In the genomic region with DNA sequence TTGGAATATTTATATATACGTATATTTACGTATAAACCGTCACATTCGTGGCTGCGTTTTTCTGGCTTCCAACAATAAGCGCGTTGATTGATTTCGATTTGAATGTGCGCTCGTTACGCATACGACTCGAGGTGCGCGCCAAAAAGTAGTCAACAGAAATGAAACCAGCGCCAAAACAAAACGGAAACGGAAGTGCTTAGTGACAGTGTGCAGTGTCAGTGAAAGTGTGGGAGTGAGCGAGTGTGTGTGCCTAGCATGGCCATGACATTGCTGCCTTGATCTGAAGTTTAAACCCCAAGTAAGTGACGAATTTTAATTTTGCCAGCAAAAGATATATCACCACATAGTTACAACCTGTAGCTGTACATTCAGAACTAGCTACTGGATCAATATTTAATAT, we compare ENCODE assay signal across 1 fruit fly cellular context.
TF ChIP-seq lines count a peak whose summit lies in the region.

A gene (plus strand): TSS at position 192 of the 400 bp plus-strand sequence.

TF ChIP-seq in whole organism, embryonic, 481 proteins besides CTCF, POLR2A, EP300 and RAD21 (continued from another document and continues in another):
- TF ChIP-seq CG6765 (GFP tag; optimal IDR thresholded peaks at IDR 0.05; lab: Kevin White, UChicago): peak; percentile 33
- no peak for TF ChIP-seq jumu (GFP tag; optimal IDR thresholded peaks at IDR 0.05; lab: Kevin White, UChicago)
- no peak for TF ChIP-seq abd-A (tag; optimal IDR thresholded peaks at IDR 0.05; lab: Kevin White, UChicago)
- peak; percentile 27; the same call in 1 of the 3 replicates for TF ChIP-seq dysf (GFP tag; IDR thresholded peaks at IDR 0.05; lab: Robert Waterston, UW)
- no peak for TF ChIP-seq luna (GFP tag; optimal IDR thresholded peaks at IDR 0.05; lab: Kevin White, UChicago)
- TF ChIP-seq CG12391 (tag; optimal IDR thresholded peaks at IDR 0.05; lab: Kevin White, UChicago): peak; percentile 54
- TF ChIP-seq CG5245 (GFP tag; optimal IDR thresholded peaks at IDR 0.05; lab: Kevin White, UChicago): no peak
- TF ChIP-seq tna (GFP tag; IDR thresholded peaks at IDR 0.05; lab: Robert Waterston, UW; ENCODE audit: partially characterized antibody): no peak
- TF ChIP-seq chn (GFP tag; optimal IDR thresholded peaks at IDR 0.05; lab: Kevin White, UChicago): no peak
- TF ChIP-seq CG15011 (GFP tag; optimal IDR thresholded peaks at IDR 0.05; lab: Kevin White, UChicago): peak; percentile 62
- TF ChIP-seq scrt (GFP tag; optimal IDR thresholded peaks at IDR 0.05; lab: Kevin White, UChicago): no peak
- no peak for TF ChIP-seq CG4820 (GFP tag; optimal IDR thresholded peaks at IDR 0.05; lab: Kevin White, UChicago)
- TF ChIP-seq Sry-δ (GFP tag; optimal IDR thresholded peaks at IDR 0.05; lab: Kevin White, UChicago): no peak
- peak; percentile 35 for TF ChIP-seq dmrt11E (tag; optimal IDR thresholded peaks at IDR 0.05; lab: Kevin White, UChicago)
- TF ChIP-seq gce (GFP tag; IDR thresholded peaks at IDR 0.05; lab: Robert Waterston, UW): no peak
- peak; percentile 58 for TF ChIP-seq Mes4 (GFP tag; optimal IDR thresholded peaks at IDR 0.05; lab: Kevin White, UChicago)
- no peak for TF ChIP-seq CG2120 (GFP tag; optimal IDR thresholded peaks at IDR 0.05; lab: Kevin White, UChicago)
- no peak for TF ChIP-seq oc (tag; optimal IDR thresholded peaks at IDR 0.05; lab: Kevin White, UChicago)
- no peak for TF ChIP-seq sob (GFP tag; IDR thresholded peaks at IDR 0.05; lab: Robert Waterston, UW)
- TF ChIP-seq chm (GFP tag; IDR thresholded peaks at IDR 0.05; lab: Robert Waterston, UW): peak; percentile 56; the same call in 1 of the 2 replicates
- no peak for TF ChIP-seq bowl (GFP tag; IDR thresholded peaks at IDR 0.05; lab: Robert Waterston, UW)
- TF ChIP-seq Deaf1 (tag; optimal IDR thresholded peaks at IDR 0.05; lab: Kevin White, UChicago): no peak
- no peak for TF ChIP-seq kni (GFP tag; optimal IDR thresholded peaks at IDR 0.05; lab: Kevin White, UChicago)
- no peak for TF ChIP-seq gem (tag; optimal IDR thresholded peaks at IDR 0.05; lab: Kevin White, UChicago)
- TF ChIP-seq seq (GFP tag; IDR thresholded peaks at IDR 0.05; lab: Robert Waterston, UW): peak; percentile 36; the same call in 1 of the 2 replicates
- TF ChIP-seq Sin3A (optimal IDR thresholded peaks at IDR 0.05; lab: Kevin White, UChicago): no peak
- no peak for TF ChIP-seq crol (GFP tag; IDR thresholded peaks at IDR 0.05; lab: Robert Waterston, UW)
- TF ChIP-seq CG1233 (GFP tag; optimal IDR thresholded peaks at IDR 0.05; lab: Kevin White, UChicago): peak; percentile 69
- no peak for TF ChIP-seq Doc2 (GFP tag; IDR thresholded peaks at IDR 0.05; lab: Robert Waterston, UW)
- no peak for TF ChIP-seq CG14860 (GFP tag; IDR thresholded peaks at IDR 0.05; lab: Robert Waterston, UW; ENCODE audit: partially characterized antibody)
- TF ChIP-seq YL-1 (GFP tag; optimal IDR thresholded peaks at IDR 0.05; lab: Kevin White, UChicago): no peak
- no peak for TF ChIP-seq CG12659 (GFP tag; optimal IDR thresholded peaks at IDR 0.05; lab: Kevin White, UChicago)
- peak; percentile 82 for TF ChIP-seq CG17912 (GFP tag; optimal IDR thresholded peaks at IDR 0.05; lab: Kevin White, UChicago)
- TF ChIP-seq CG2875 (GFP tag; optimal IDR thresholded peaks at IDR 0.05; lab: Kevin White, UChicago): no peak
- no peak for TF ChIP-seq ERR (GFP tag; optimal IDR thresholded peaks at IDR 0.05; lab: Kevin White, UChicago)
- TF ChIP-seq shn (GFP tag; optimal IDR thresholded peaks at IDR 0.05; lab: Kevin White, UChicago): no peak
- TF ChIP-seq Ssrp (tag; optimal IDR thresholded peaks at IDR 0.05; lab: Kevin White, UChicago): peak; percentile 6
- TF ChIP-seq CG4854 (GFP tag; optimal IDR thresholded peaks at IDR 0.05; lab: Kevin White, UChicago): no peak
- TF ChIP-seq CG10979 (tag; optimal IDR thresholded peaks at IDR 0.05; lab: Kevin White, UChicago): no peak
- no peak for TF ChIP-seq tio (GFP tag; optimal IDR thresholded peaks at IDR 0.05; lab: Kevin White, UChicago)
- peak; percentile 52; the same call in 1 of the 2 replicates for TF ChIP-seq onecut (GFP tag; IDR thresholded peaks at IDR 0.05; lab: Robert Waterston, UW)
- peak; percentile 32 for TF ChIP-seq Xbp1 (GFP tag; optimal IDR thresholded peaks at IDR 0.05; lab: Kevin White, UChicago)
- TF ChIP-seq disco-r (GFP tag; optimal IDR thresholded peaks at IDR 0.05; lab: Kevin White, UChicago): no peak
- no peak for TF ChIP-seq sisA (GFP tag; IDR thresholded peaks at IDR 0.05; lab: Robert Waterston, UW)
- TF ChIP-seq CG9932 (GFP tag; IDR thresholded peaks at IDR 0.05; lab: Robert Waterston, UW): no peak
- TF ChIP-seq CG16863 (GFP tag; optimal IDR thresholded peaks at IDR 0.05; lab: Kevin White, UChicago): peak; percentile 15
- TF ChIP-seq CG2129 (GFP tag; IDR thresholded peaks at IDR 0.05; lab: Robert Waterston, UW; ENCODE audit: partially characterized antibody): no peak
- no peak for TF ChIP-seq CG17385 (GFP tag; optimal IDR thresholded peaks at IDR 0.05; lab: Kevin White, UChicago)
- TF ChIP-seq pita (GFP tag; optimal IDR thresholded peaks at IDR 0.05; lab: Kevin White, UChicago): no peak
- no peak for TF ChIP-seq Oli (tag; optimal IDR thresholded peaks at IDR 0.05; lab: Kevin White, UChicago)
- no peak for TF ChIP-seq Kr (GFP tag; optimal IDR thresholded peaks at IDR 0.05; lab: Kevin White, UChicago)
- TF ChIP-seq CG14965 (GFP tag; optimal IDR thresholded peaks at IDR 0.05; lab: Kevin White, UChicago; ENCODE audit: borderline replicate concordance): no peak
- no peak for TF ChIP-seq cwo (GFP tag; optimal IDR thresholded peaks at IDR 0.05; lab: Kevin White, UChicago)
- TF ChIP-seq Hr39 (optimal IDR thresholded peaks at IDR 0.05; lab: Kevin White, UChicago): no peak
- peak in 1 of 2 experiments; percentile 58 for TF ChIP-seq bsh (GFP tag; optimal IDR thresholded peaks at IDR 0.05; lab: Kevin White, UChicago)
- TF ChIP-seq sr (GFP tag; IDR thresholded peaks at IDR 0.05; lab: Robert Waterston, UW): no peak
- no peak for TF ChIP-seq CG10543 (GFP tag; optimal IDR thresholded peaks at IDR 0.05; lab: Kevin White, UChicago)
- TF ChIP-seq CG9215 (GFP tag; IDR thresholded peaks at IDR 0.05; lab: Robert Waterston, UW): no peak
- no peak for TF ChIP-seq CG10274 (GFP tag; optimal IDR thresholded peaks at IDR 0.05; lab: Kevin White, UChicago)
- TF ChIP-seq Dll (GFP tag; IDR thresholded peaks at IDR 0.05; lab: Robert Waterston, UW; ENCODE audit: partially characterized antibody): no peak
- no peak for TF ChIP-seq unc-4 (GFP tag; IDR thresholded peaks at IDR 0.05; lab: Robert Waterston, UW; ENCODE audit: partially characterized antibody)
- no peak for TF ChIP-seq Hr51 (GFP tag; optimal IDR thresholded peaks at IDR 0.05; lab: Kevin White, UChicago)
- no peak for TF ChIP-seq Blimp-1 (GFP tag; optimal IDR thresholded peaks at IDR 0.05; lab: Kevin White, UChicago)
- TF ChIP-seq vfl (GFP tag; optimal IDR thresholded peaks at IDR 0.05; lab: Kevin White, UChicago): no peak
- no peak for TF ChIP-seq knrl (GFP tag; IDR thresholded peaks at IDR 0.05; lab: Robert Waterston, UW; ENCODE audit: partially characterized antibody)
- TF ChIP-seq gt (GFP tag; IDR thresholded peaks at IDR 0.05; lab: Robert Waterston, UW): no peak
- TF ChIP-seq BtbVII (GFP tag; optimal IDR thresholded peaks at IDR 0.05; lab: Kevin White, UChicago): no peak
- no peak for TF ChIP-seq CG10209 (GFP tag; optimal IDR thresholded peaks at IDR 0.05; lab: Kevin White, UChicago)
- TF ChIP-seq HLHmδ (GFP tag; optimal IDR thresholded peaks at IDR 0.05; lab: Kevin White, UChicago): peak; percentile 86
- TF ChIP-seq her (GFP tag; optimal IDR thresholded peaks at IDR 0.05; lab: Kevin White, UChicago): no peak
- TF ChIP-seq CG10462 (GFP tag; optimal IDR thresholded peaks at IDR 0.05; lab: Kevin White, UChicago): no peak
- no peak for TF ChIP-seq Med (GFP tag; lab: Kevin White, UChicago)
- peak; percentile 5 for TF ChIP-seq org-1 (GFP tag; optimal IDR thresholded peaks at IDR 0.05; lab: Kevin White, UChicago)
- no peak for TF ChIP-seq Awh (GFP tag; IDR thresholded peaks at IDR 0.05; lab: Robert Waterston, UW)
- no peak for TF ChIP-seq CG33213 (GFP tag; optimal IDR thresholded peaks at IDR 0.05; lab: Kevin White, UChicago)
- no peak for TF ChIP-seq Dek (tag; optimal IDR thresholded peaks at IDR 0.05; lab: Kevin White, UChicago)
- TF ChIP-seq dan (GFP tag; IDR thresholded peaks at IDR 0.05; lab: Robert Waterston, UW): no peak
- TF ChIP-seq emc (GFP tag; optimal IDR thresholded peaks at IDR 0.05; lab: Kevin White, UChicago): no peak
- TF ChIP-seq wek (GFP tag; optimal IDR thresholded peaks at IDR 0.05; lab: Kevin White, UChicago): peak; percentile 80
- no peak for TF ChIP-seq CG31441 (GFP tag; IDR thresholded peaks at IDR 0.05; lab: Robert Waterston, UW)
- TF ChIP-seq ewg (GFP tag; optimal IDR thresholded peaks at IDR 0.05; lab: Kevin White, UChicago): no peak
- TF ChIP-seq Usf (GFP tag; optimal IDR thresholded peaks at IDR 0.05; lab: Kevin White, UChicago): no peak
- TF ChIP-seq Gsc (GFP tag; IDR thresholded peaks at IDR 0.05; lab: Robert Waterston, UW): no peak
- no peak for TF ChIP-seq NK7.1 (GFP tag; optimal IDR thresholded peaks at IDR 0.05; lab: Kevin White, UChicago)
- TF ChIP-seq CG11696 (GFP tag; IDR thresholded peaks at IDR 0.05; lab: Robert Waterston, UW): peak; percentile 33; the same call in 1 of the 2 replicates
- no peak for TF ChIP-seq CG3726 (GFP tag; IDR thresholded peaks at IDR 0.05; lab: Robert Waterston, UW)
- peak; percentile 5 for TF ChIP-seq Hey (tag; optimal IDR thresholded peaks at IDR 0.05; lab: Kevin White, UChicago)
- no peak for TF ChIP-seq Hr78 (GFP tag; optimal IDR thresholded peaks at IDR 0.05; lab: Kevin White, UChicago)
- no peak for TF ChIP-seq CG6654 (GFP tag; optimal IDR thresholded peaks at IDR 0.05; lab: Kevin White, UChicago)
- no peak for TF ChIP-seq sna (GFP tag; IDR thresholded peaks at IDR 0.05; lab: Robert Waterston, UW; ENCODE audit: partially characterized antibody)
- peak; percentile 19 for TF ChIP-seq CG12744 (GFP tag; optimal IDR thresholded peaks at IDR 0.05; lab: Kevin White, UChicago)
- TF ChIP-seq bcd (GFP tag; optimal IDR thresholded peaks at IDR 0.05; lab: Kevin White, UChicago): no peak
- TF ChIP-seq pzg (GFP tag; optimal IDR thresholded peaks at IDR 0.05; lab: Kevin White, UChicago): no peak
- no peak for TF ChIP-seq wor (GFP tag; IDR thresholded peaks at IDR 0.05; lab: Robert Waterston, UW)
- TF ChIP-seq D19B (GFP tag; optimal IDR thresholded peaks at IDR 0.05; lab: Kevin White, UChicago): no peak
- no peak for TF ChIP-seq tx (GFP tag; optimal IDR thresholded peaks at IDR 0.05; lab: Kevin White, UChicago)
- no peak for TF ChIP-seq CG34422 (GFP tag; IDR thresholded peaks at IDR 0.05; lab: Robert Waterston, UW)
- no peak for TF ChIP-seq h (optimal IDR thresholded peaks at IDR 0.05; lab: Kevin White, UChicago)
- TF ChIP-seq Spps (tag; optimal IDR thresholded peaks at IDR 0.05; lab: Kevin White, UChicago): peak; percentile 21
- no peak for TF ChIP-seq ems (GFP tag; optimal IDR thresholded peaks at IDR 0.05; lab: Kevin White, UChicago)
- no peak for TF ChIP-seq Mad (GFP tag; optimal IDR thresholded peaks at IDR 0.05; lab: Kevin White, UChicago)
- no peak for TF ChIP-seq lilli (GFP tag; optimal IDR thresholded peaks at IDR 0.05; lab: Kevin White, UChicago)
- no peak for TF ChIP-seq gcm2 (GFP tag; optimal IDR thresholded peaks at IDR 0.05; lab: Kevin White, UChicago)
- TF ChIP-seq chif (GFP tag; optimal IDR thresholded peaks at IDR 0.05; lab: Kevin White, UChicago): no peak
- no peak for TF ChIP-seq nmo (GFP tag; optimal IDR thresholded peaks at IDR 0.05; lab: Kevin White, UChicago)
- no peak for TF ChIP-seq sim (GFP tag; IDR thresholded peaks at IDR 0.05; lab: Robert Waterston, UW)
- TF ChIP-seq btn (GFP tag; optimal IDR thresholded peaks at IDR 0.05; lab: Kevin White, UChicago): peak; percentile 30
- no peak for TF ChIP-seq lola (GFP tag; optimal IDR thresholded peaks at IDR 0.05; lab: Kevin White, UChicago)
- no peak for TF ChIP-seq GATAe (GFP tag; conservative IDR thresholded peaks at IDR 0.05; lab: Robert Waterston, UW)
- TF ChIP-seq Bdp1 (GFP tag; optimal IDR thresholded peaks at IDR 0.05; lab: Kevin White, UChicago): peak; percentile 7
- TF ChIP-seq croc (GFP tag; conservative IDR thresholded peaks at IDR 0.05; lab: Robert Waterston, UW): no peak
- TF ChIP-seq CG7556 (GFP tag; optimal IDR thresholded peaks at IDR 0.05; lab: Kevin White, UChicago): no peak
- TF ChIP-seq gsb-n (tag; optimal IDR thresholded peaks at IDR 0.05; lab: Kevin White, UChicago): no peak
- TF ChIP-seq ken (GFP tag; IDR thresholded peaks at IDR 0.05; lab: Robert Waterston, UW): no peak
- TF ChIP-seq CG4730 (GFP tag; IDR thresholded peaks at IDR 0.05; lab: Robert Waterston, UW): no peak
- TF ChIP-seq lbe (GFP tag; optimal IDR thresholded peaks at IDR 0.05; lab: Kevin White, UChicago): no peak
- no peak for TF ChIP-seq CG32767 (GFP tag; IDR thresholded peaks at IDR 0.05; lab: Robert Waterston, UW)
- TF ChIP-seq Ets65A (GFP tag; lab: Kevin White, UChicago): no peak
- TF ChIP-seq CG17328 (GFP tag; IDR thresholded peaks at IDR 0.05; lab: Robert Waterston, UW): peak; percentile 70
- TF ChIP-seq bbx (GFP tag; IDR thresholded peaks at IDR 0.05; lab: Robert Waterston, UW; ENCODE audit: partially characterized antibody): no peak
- TF ChIP-seq slp2 (GFP tag; optimal IDR thresholded peaks at IDR 0.05; lab: Kevin White, UChicago): no peak
- no peak for TF ChIP-seq nerfin-1 (tag; optimal IDR thresholded peaks at IDR 0.05; lab: Kevin White, UChicago)
- no peak for TF ChIP-seq maf-S (GFP tag; optimal IDR thresholded peaks at IDR 0.05; lab: Kevin White, UChicago)
- TF ChIP-seq grau (tag; optimal IDR thresholded peaks at IDR 0.05; lab: Kevin White, UChicago): no peak
- no peak for TF ChIP-seq Dfd (GFP tag; optimal IDR thresholded peaks at IDR 0.05; lab: Kevin White, UChicago)
- TF ChIP-seq CG8290 (GFP tag; optimal IDR thresholded peaks at IDR 0.05; lab: Kevin White, UChicago): no peak
- peak in 1 of 2 experiments; percentile 45 for TF ChIP-seq CG8290 (tag; optimal IDR thresholded peaks at IDR 0.05; lab: Kevin White, UChicago)
- TF ChIP-seq Fer2 (tag; optimal IDR thresholded peaks at IDR 0.05; lab: Kevin White, UChicago): no peak
- TF ChIP-seq CG2678 (tag; optimal IDR thresholded peaks at IDR 0.05; lab: Kevin White, UChicago): no peak
- no peak for TF ChIP-seq pho (GFP tag; optimal IDR thresholded peaks at IDR 0.05; lab: Kevin White, UChicago)
- TF ChIP-seq NC2α (GFP tag; optimal IDR thresholded peaks at IDR 0.05; lab: Kevin White, UChicago): no peak
- TF ChIP-seq Aef1 (GFP tag; IDR thresholded peaks at IDR 0.05; lab: Robert Waterston, UW): no peak
- no peak for TF ChIP-seq CG3838 (GFP tag; optimal IDR thresholded peaks at IDR 0.05; lab: Kevin White, UChicago)
- no peak for TF ChIP-seq CG5953 (GFP tag; IDR thresholded peaks at IDR 0.05; lab: Robert Waterston, UW)
